Fruit fly (Drosophila melanogaster) whole organism, embryonic: ENCODE measurements around the gene CG17364.

Experiments used
- Asciz ChIP-seq: fragments of 200-800 bp; sonication (Bioruptor generic); optimal IDR thresholded peaks from 2 replicates; lab custom pipeline; 2017; ENCODE audit warnings: missing biosample characterization, mild to moderate bottlenecking, missing genetic modification characterization, missing genetic modification reagents
- BtbVII ChIP-seq: fragments of 200-800 bp; sonication (Bioruptor generic); optimal IDR thresholded peaks from 3 replicates; lab custom pipeline; 2017; ENCODE audit warnings: missing biosample characterization, mild to moderate bottlenecking, missing genetic modification characterization
- CG10267 ChIP-seq: fragments of 200-800 bp; sonication (Bioruptor generic); optimal IDR thresholded peaks from 2 replicates; lab custom pipeline; 2018; ENCODE audit warnings: missing biosample characterization, mild to moderate bottlenecking, missing genetic modification characterization, moderate library complexity
- CG15479 ChIP-seq: fragments of 200-800 bp; sonication (Bioruptor generic); optimal IDR thresholded peaks from 3 replicates; lab custom pipeline; 2019; ENCODE audit warnings: missing biosample characterization, mild to moderate bottlenecking, missing genetic modification characterization, moderate library complexity
- CG1603 ChIP-seq: fragments of 200-800 bp; sonication (Bioruptor generic); optimal IDR thresholded peaks from 2 replicates; lab custom pipeline; 2019; ENCODE audit warnings: missing biosample characterization, mild to moderate bottlenecking, missing genetic modification characterization, moderate library complexity
- CG16813 ChIP-seq: fragments of 200-800 bp; sonication (Bioruptor generic); IDR thresholded peaks from 3 replicates; pipeline ENCODE4 v1.3.6; 2022; ENCODE audit warnings: missing biosample characterization, missing genetic modification characterization; ENCODE audit not compliant: partially characterized antibody
- CG18476 ChIP-seq: fragments of 200-800 bp; sonication (Bioruptor generic); optimal IDR thresholded peaks from 2 replicates; lab custom pipeline; 2016; ENCODE audit warnings: missing biosample characterization, mild to moderate bottlenecking, missing genetic modification characterization
- CG18599 ChIP-seq: fragments of 200-800 bp; sonication (Bioruptor generic); optimal IDR thresholded peaks from 3 replicates; lab custom pipeline; 2017; ENCODE audit warnings: missing biosample characterization, missing genetic modification characterization, mild to moderate bottlenecking, moderate library complexity, missing genetic modification reagents
- CG2199 ChIP-seq: fragments of 200-800 bp; sonication (Bioruptor generic); IDR thresholded peaks from 3 replicates; pipeline ENCODE4 v1.3.6; 2022; ENCODE audit warnings: missing biosample characterization, missing genetic modification characterization
- CG2202 ChIP-seq: fragments of 200-800 bp; sonication (Bioruptor generic); optimal IDR thresholded peaks from 2 replicates; lab custom pipeline; 2018; ENCODE audit warnings: missing biosample characterization, mild to moderate bottlenecking, missing genetic modification characterization
- CG32532 ChIP-seq: fragments of 200-800 bp; sonication (Bioruptor generic); IDR thresholded peaks from 2 replicates; pipeline ENCODE4 v1.3.6; 2022; ENCODE audit warnings: missing biosample characterization, missing genetic modification characterization
- CG33213 ChIP-seq: fragments of 200-800 bp; sonication (Bioruptor generic); optimal IDR thresholded peaks from 3 replicates; lab custom pipeline; 2016; ENCODE audit warnings: missing biosample characterization, missing genetic modification characterization
- CG3407 ChIP-seq: fragments of 200-800 bp; sonication (Bioruptor generic); optimal IDR thresholded peaks from 2 replicates; lab custom pipeline; 2018; ENCODE audit warnings: missing biosample characterization, mild to moderate bottlenecking, missing genetic modification characterization
- CG3995 ChIP-seq: fragments of 200-800 bp; sonication (Bioruptor generic); optimal IDR thresholded peaks from 3 replicates; lab custom pipeline; 2016; ENCODE audit warnings: missing biosample characterization, missing genetic modification characterization
- CG42726 ChIP-seq: fragments of 200-800 bp; sonication (Bioruptor generic); IDR thresholded peaks from 2 replicates; pipeline ENCODE4 v1.3.6; 2022; ENCODE audit warnings: missing biosample characterization, missing genetic modification characterization; ENCODE audit not compliant: partially characterized antibody
- CG6854 ChIP-seq: fragments of 200-800 bp; sonication (Bioruptor generic); optimal IDR thresholded peaks from 3 replicates; lab custom pipeline; 2017; ENCODE audit warnings: missing biosample characterization, mild to moderate bottlenecking, missing genetic modification characterization
- CG7357 ChIP-seq: fragments of 200-800 bp; sonication (Bioruptor generic); IDR thresholded peaks from 3 replicates; pipeline ENCODE4 v1.3.6; 2022; ENCODE audit warnings: missing biosample characterization, missing genetic modification characterization
- CG7987 ChIP-seq: fragments of 200-800 bp; sonication (Bioruptor generic); optimal IDR thresholded peaks from 2 replicates; lab custom pipeline; 2018; ENCODE audit warnings: missing biosample characterization, mild to moderate bottlenecking, missing genetic modification characterization, moderate library complexity
- CG8924 ChIP-seq: fragments of 200-800 bp; optimal IDR thresholded peaks from 3 replicates; lab custom pipeline; 2019; ENCODE audit warnings: missing biosample characterization, mild to moderate bottlenecking, missing genetic modification characterization, moderate library complexity
- CG9727 ChIP-seq: fragments of 200-800 bp; sonication (Bioruptor generic); optimal IDR thresholded peaks from 3 replicates; lab custom pipeline; 2017; ENCODE audit warnings: missing biosample characterization, mild to moderate bottlenecking, missing genetic modification characterization
- CG9797 ChIP-seq: fragments of 200-800 bp; sonication (Bioruptor generic); optimal IDR thresholded peaks from 3 replicates; lab custom pipeline; 2018; ENCODE audit warnings: missing biosample characterization, mild to moderate bottlenecking, missing genetic modification characterization
- CG9932 ChIP-seq: fragments of 200-800 bp; sonication (Bioruptor generic); IDR thresholded peaks from 2 replicates; pipeline ENCODE4 v1.3.6; 2022; ENCODE audit warnings: missing biosample characterization, missing genetic modification characterization
- H2.0 ChIP-seq: fragments of 200-800 bp; sonication (Bioruptor generic); IDR thresholded peaks from 2 replicates; pipeline ENCODE4 v1.3.6; 2022; ENCODE audit warnings: missing biosample characterization, missing genetic modification characterization
- HLH3B ChIP-seq: fragments of 200-800 bp; sonication (Bioruptor generic); IDR thresholded peaks from 2 replicates; pipeline ENCODE4 v1.3.6; 2022; ENCODE audit warnings: missing biosample characterization, missing genetic modification characterization
- Hr78 ChIP-seq, 2 experiments: fragments of 200-800 bp in 1 of 2; fragments of >200 bp in 1 of 2; sonication (Bioruptor generic) in 1 of 2; optimal IDR thresholded peaks; 2 replicates each; lab custom pipeline; 2017 to 2019; ENCODE audit warnings: missing biosample characterization in 2 of 2, missing genetic modification characterization in 2 of 2, mild to moderate bottlenecking in 1 of 2, moderate library complexity in 1 of 2
- Hsf ChIP-seq: fragments of 200-800 bp; sonication (Bioruptor generic); optimal IDR thresholded peaks from 3 replicates; lab custom pipeline; 2016; ENCODE audit warnings: missing biosample characterization, missing genetic modification characterization
- Med ChIP-seq: fragments of 200-800 bp; sonication (Bioruptor generic); peaks from one replicate; lab custom pipeline; 2016; ENCODE audit warnings: missing biosample characterization, missing genetic modification characterization, mild to moderate bottlenecking, inconsistent platforms, moderate library complexity
- chif ChIP-seq, 2 experiments: fragments of 200-800 bp; sonication (Bioruptor generic); optimal IDR thresholded peaks; 3 replicates each; lab custom pipeline; 2016; ENCODE audit warnings: missing biosample characterization in 2 of 2, missing genetic modification characterization in 2 of 2
- da ChIP-seq: fragments of 200-800 bp; sonication (Bioruptor generic); optimal IDR thresholded peaks from 2 replicates; lab custom pipeline; 2016; ENCODE audit warnings: missing biosample characterization, missing genetic modification characterization
- disco-r ChIP-seq: fragments of 200-800 bp; sonication (Bioruptor generic); optimal IDR thresholded peaks from 2 replicates; lab custom pipeline; 2016; ENCODE audit warnings: missing biosample characterization, missing genetic modification characterization
- ewg ChIP-seq: fragments of 200-800 bp; sonication (Bioruptor generic); optimal IDR thresholded peaks from 3 replicates; lab custom pipeline; 2017; ENCODE audit warnings: mild to moderate bottlenecking, missing biosample characterization, missing genetic modification reagents, missing genetic modification characterization
- fu2 ChIP-seq: fragments of 200-800 bp; sonication (Bioruptor generic); optimal IDR thresholded peaks from 2 replicates; lab custom pipeline; 2016; ENCODE audit warnings: missing biosample characterization, missing genetic modification characterization
- hth ChIP-seq: fragments of >200 bp; optimal IDR thresholded peaks from 2 replicates; lab custom pipeline; 2017; ENCODE audit warnings: inconsistent platforms
- kah ChIP-seq: fragments of 200-800 bp; sonication (Bioruptor generic); optimal IDR thresholded peaks from 2 replicates; lab custom pipeline; 2018; ENCODE audit warnings: missing biosample characterization, mild to moderate bottlenecking, missing genetic modification characterization
- klu ChIP-seq: fragments of 200-800 bp; sonication (Bioruptor generic); IDR thresholded peaks from 2 replicates; pipeline ENCODE4 v1.3.6; 2022; ENCODE audit warnings: missing biosample characterization, missing genetic modification characterization
- lola ChIP-seq, 3 experiments: fragments of >200 bp in 2 of 3; fragments of 200-800 bp in 1 of 3; sonication (Bioruptor generic) in 1 of 3; optimal IDR thresholded peaks; 2 replicates each; lab custom pipeline; 2017 to 2019; ENCODE audit warnings: missing biosample characterization in 3 of 3, missing genetic modification characterization in 3 of 3, mild to moderate bottlenecking in 1 of 3, moderate library complexity in 1 of 3
- nau ChIP-seq: fragments of 200-800 bp; sonication (Bioruptor generic); optimal IDR thresholded peaks from 3 replicates; lab custom pipeline; 2017; ENCODE audit warnings: missing biosample characterization, mild to moderate bottlenecking, missing genetic modification characterization, missing genetic modification reagents
- nerfin-1 ChIP-seq: fragments of 200-800 bp; sonication (Bioruptor generic); optimal IDR thresholded peaks from 3 replicates; lab custom pipeline; 2019; ENCODE audit warnings: missing biosample characterization, mild to moderate bottlenecking, missing genetic modification characterization, moderate library complexity
- nmo ChIP-seq: fragments of 200-800 bp; sonication (Bioruptor generic); optimal IDR thresholded peaks from 2 replicates; lab custom pipeline; 2018; ENCODE audit warnings: missing biosample characterization, mild to moderate bottlenecking, missing genetic modification characterization, moderate library complexity
- nom ChIP-seq: fragments of 200-800 bp; sonication (Bioruptor generic); optimal IDR thresholded peaks from 2 replicates; lab custom pipeline; 2017; ENCODE audit warnings: missing biosample characterization, missing genetic modification characterization, mild to moderate bottlenecking, moderate library complexity, missing genetic modification reagents
- odd ChIP-seq: fragments of 200-800 bp; sonication (Bioruptor generic); optimal IDR thresholded peaks from 2 replicates; lab custom pipeline; 2017; ENCODE audit warnings: missing biosample characterization, mild to moderate bottlenecking, missing genetic modification characterization
- pan ChIP-seq, 4 experiments: fragments of >200 bp in 3 of 4; fragments of 200-800 bp in 1 of 4; sonication (Bioruptor generic) in 1 of 4; optimal IDR thresholded peaks in 3 of 4; IDR thresholded peaks in 1 of 4; 2 replicates each; pipeline versions ENCODE4 v1.3.6 to Lab custom; 2017 to 2022; ENCODE audit warnings: missing biosample characterization in 2 of 4, missing genetic modification characterization in 2 of 4, mixed read lengths in 1 of 4
- pita ChIP-seq: fragments of 200-800 bp; sonication (Bioruptor generic); optimal IDR thresholded peaks from 2 replicates; lab custom pipeline; 2017; ENCODE audit warnings: missing biosample characterization, mild to moderate bottlenecking, missing genetic modification characterization
- pnt ChIP-seq: fragments of 200-800 bp; sonication (Bioruptor generic); optimal IDR thresholded peaks from 3 replicates; lab custom pipeline; 2016; ENCODE audit warnings: missing biosample characterization, missing genetic modification characterization
- ranshi ChIP-seq: fragments of 200-800 bp; sonication (Bioruptor generic); IDR thresholded peaks from 2 replicates; pipeline ENCODE4 v1.3.6; 2022; ENCODE audit warnings: missing biosample characterization, missing genetic modification characterization
- slbo ChIP-seq: fragments of 200-800 bp; sonication (Bioruptor generic); IDR thresholded peaks from 2 replicates; pipeline ENCODE4 v1.3.6; 2022; ENCODE audit warnings: missing biosample characterization, missing genetic modification characterization
- zen2 ChIP-seq: fragments of 200-800 bp; sonication (Bioruptor generic); IDR thresholded peaks from 3 replicates; pipeline ENCODE4 v1.3.6; 2022; ENCODE audit warnings: missing biosample characterization, missing genetic modification characterization; ENCODE audit not compliant: partially characterized antibody

CG17364 gene

DNA sequence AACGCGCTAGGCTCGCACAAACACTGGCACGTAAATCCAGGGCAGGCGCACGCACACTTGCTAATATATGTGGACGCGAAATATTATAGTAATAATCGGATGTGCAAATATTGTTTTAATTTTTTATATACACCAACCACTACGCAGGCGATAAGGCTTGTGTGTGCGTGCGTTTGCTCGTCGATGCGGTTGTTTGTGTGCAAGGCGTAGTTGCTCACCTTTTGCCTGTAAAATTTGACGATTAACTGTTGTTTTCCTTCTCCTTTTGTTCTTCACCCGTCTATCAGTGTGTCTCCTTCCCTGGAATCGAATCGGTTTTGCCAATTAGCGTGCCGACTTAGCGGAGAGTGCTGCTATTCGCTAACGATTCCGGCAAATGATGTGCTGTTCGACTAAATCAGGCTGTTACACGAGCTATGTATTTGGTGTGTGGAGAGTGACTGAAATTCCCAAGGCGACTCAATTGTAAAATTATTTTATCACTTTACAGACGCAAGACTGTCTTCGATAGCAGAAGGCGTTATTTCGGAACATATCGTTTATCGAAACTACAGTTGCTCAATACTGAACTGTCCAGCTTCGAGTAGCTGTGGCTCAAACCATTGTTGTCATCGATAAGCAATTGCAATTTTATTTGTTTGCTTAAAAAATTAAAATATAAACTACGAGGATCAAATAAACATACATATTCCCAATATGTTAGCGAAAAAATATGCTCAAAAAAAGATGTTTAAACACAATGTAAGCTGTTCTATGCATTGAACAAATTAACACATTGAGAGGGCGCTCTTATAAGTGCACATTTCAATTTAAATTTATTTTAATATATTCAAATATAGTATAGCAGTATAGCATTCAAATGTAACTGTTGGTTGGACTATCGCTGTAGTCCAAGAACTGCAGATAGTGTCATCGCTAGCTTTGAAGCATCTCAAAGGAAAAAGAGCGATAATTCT, 38.2 kb upstream of the CG17364 start, which contains the start of the genes CG6650 and endos (continued):
- TF ChIP-seq zen2 (GFP tag; lab: Robert Waterston, UW) = peak; percentile 19
- peak; percentile 56; the same call in 1 of the 2 replicates for TF ChIP-seq slbo (GFP tag; lab: Robert Waterston, UW)
- TF ChIP-seq odd (GFP tag; lab: Kevin White, UChicago) = no peak
- peak; percentile 58 for TF ChIP-seq CG9932 (GFP tag; lab: Robert Waterston, UW)
- TF ChIP-seq H2.0 (GFP tag; lab: Robert Waterston, UW) = no peak
- peak; percentile 32 for TF ChIP-seq CG9797 (GFP tag; lab: Kevin White, UChicago)
- peak in 1 of 3 experiments; percentile 54 for TF ChIP-seq lola (GFP tag; optimal IDR thresholded peaks at IDR 0.05; lab: Kevin White, UChicago)
- TF ChIP-seq CG7357 = no peak
- TF ChIP-seq Hr78 (GFP tag; optimal IDR thresholded peaks at IDR 0.05; lab: Kevin White, UChicago) = no peak
- peak; percentile 78 for TF ChIP-seq CG16813
- TF ChIP-seq CG1603 (tag; lab: Kevin White, UChicago) = peak; percentile 63
- no peak for TF ChIP-seq disco-r
- TF ChIP-seq CG6854 (GFP tag; lab: Kevin White, UChicago) = no peak
- no peak for TF ChIP-seq Asciz (GFP tag; lab: Kevin White, UChicago)
- TF ChIP-seq pita = peak; percentile 56
- TF ChIP-seq CG18476 (GFP tag; lab: Kevin White, UChicago) = peak; percentile 50
- TF ChIP-seq CG18599 = peak; percentile 56
- TF ChIP-seq pnt = no peak
- TF ChIP-seq ewg (GFP tag; lab: Kevin White, UChicago) = no peak
- TF ChIP-seq CG42726 (GFP tag; lab: Robert Waterston, UW) = no peak
- TF ChIP-seq CG3407 (GFP tag; lab: Kevin White, UChicago) = no peak
- no peak for TF ChIP-seq HLH3B
- TF ChIP-seq nau (GFP tag; lab: Kevin White, UChicago) = no peak
- TF ChIP-seq CG33213 (GFP tag; lab: Kevin White, UChicago) = no peak
- TF ChIP-seq CG2199 (GFP tag; lab: Robert Waterston, UW) = no peak
- TF ChIP-seq hth (lab: Kevin White, UChicago) = no peak
- no peak for TF ChIP-seq pan (optimal IDR thresholded peaks at IDR 0.05; lab: Kevin White, UChicago)
- TF ChIP-seq pan (GFP tag; optimal IDR thresholded peaks at IDR 0.05 in 1 of 2, IDR thresholded peaks at IDR 0.05 in 1 of 2) = no peak
- no peak for TF ChIP-seq Hsf (GFP tag; lab: Kevin White, UChicago)
- TF ChIP-seq nmo (GFP tag; lab: Kevin White, UChicago) = peak; percentile 58
- no peak for TF ChIP-seq CG32532 (GFP tag; lab: Robert Waterston, UW)
- peak; percentile 86 for TF ChIP-seq CG10267 (tag; lab: Kevin White, UChicago)
- peak; percentile 23 for TF ChIP-seq CG8924 (tag; lab: Kevin White, UChicago)
- no peak for TF ChIP-seq CG7987 (GFP tag; lab: Kevin White, UChicago)
- TF ChIP-seq BtbVII (GFP tag; lab: Kevin White, UChicago) = no peak
- no peak for TF ChIP-seq klu (GFP tag; lab: Robert Waterston, UW)
- no peak for TF ChIP-seq fu2
- TF ChIP-seq Med (GFP tag; lab: Kevin White, UChicago) = peak; percentile 45
- peak; percentile 49 for TF ChIP-seq CG15479 (GFP tag; lab: Kevin White, UChicago)
- no peak for TF ChIP-seq kah (GFP tag; lab: Kevin White, UChicago)
- TF ChIP-seq CG3995 (GFP tag; lab: Kevin White, UChicago) = peak; percentile 29
- no peak for TF ChIP-seq da (GFP tag; lab: Kevin White, UChicago)
- TF ChIP-seq CG9727 (GFP tag; lab: Kevin White, UChicago) = peak; percentile 43
- TF ChIP-seq chif (GFP tag; optimal IDR thresholded peaks at IDR 0.05; lab: Kevin White, UChicago) = no peak
- TF ChIP-seq CG2202 (tag; lab: Kevin White, UChicago) = no peak
- no peak for TF ChIP-seq ranshi (GFP tag; lab: Robert Waterston, UW)
- peak; percentile 64 for TF ChIP-seq nom (GFP tag; lab: Kevin White, UChicago)
- peak; percentile 41 for TF ChIP-seq nerfin-1 (tag; lab: Kevin White, UChicago)
